Worm (Caenorhabditis elegans) whole organism, young adult: Measurements from ENCODE around the gene T06E6.1.

Experiments
- ama-1 ChIP-seq, 3 experiments: fragments of 150-350 bp in 1 of 3; sonication (generic microtip) in 2 of 3; optimal IDR thresholded peaks; 2 replicates each; lab custom pipeline; 2014 to 2018; ENCODE audit warnings: missing biosample characterization in 2 of 3, missing genetic modification characterization in 2 of 3, missing genetic modification reagents in 2 of 3
- fkh-3 ChIP-seq: sonication (generic microtip); optimal IDR thresholded peaks from 2 replicates; lab custom pipeline; 2016; ENCODE audit warnings: mild to moderate bottlenecking, missing genetic modification characterization, missing compliant biosample characterization
- lin-35 ChIP-seq, 3 experiments: fragments of 150-350 bp in 2 of 3; sonication (generic microtip) in 1 of 3; optimal IDR thresholded peaks; 2 replicates each; lab custom pipeline; 2014 to 2018; ENCODE audit warnings: missing biosample characterization in 3 of 3, missing genetic modification characterization in 3 of 3, missing genetic modification reagents in 3 of 3
- madf-3 ChIP-seq: fragments of 200-800 bp; sonication (Bioruptor generic); IDR thresholded peaks from 2 replicates; pipeline ENCODE4 v1.3.6; 2022; ENCODE audit warnings: missing genetic modification reagents, missing genetic modification characterization, missing compliant biosample characterization
- pha-4 ChIP-seq: fragments of 150-350 bp; sonication (generic microtip); optimal IDR thresholded peaks from 2 replicates; lab custom pipeline; 2014; ENCODE audit warnings: missing biosample characterization, missing genetic modification reagents, missing genetic modification characterization
- unc-130 ChIP-seq: sonication (generic microtip); optimal IDR thresholded peaks from 2 replicates; lab custom pipeline; 2016; ENCODE audit warnings: missing genetic modification reagents, missing genetic modification characterization, missing compliant biosample characterization
- unc-62 ChIP-seq: fragments of 150-350 bp; optimal IDR thresholded peaks from 2 replicates; lab custom pipeline; 2014; ENCODE audit warnings: missing biosample characterization, missing genetic modification reagents, missing genetic modification characterization
- ztf-22 ChIP-seq: fragments of 200-800 bp; sonication (Bioruptor generic); optimal IDR thresholded peaks from 2 replicates; lab custom pipeline; 2018; ENCODE audit warnings: mild to moderate bottlenecking, missing genetic modification characterization, moderate library complexity, missing compliant biosample characterization

DNA sequence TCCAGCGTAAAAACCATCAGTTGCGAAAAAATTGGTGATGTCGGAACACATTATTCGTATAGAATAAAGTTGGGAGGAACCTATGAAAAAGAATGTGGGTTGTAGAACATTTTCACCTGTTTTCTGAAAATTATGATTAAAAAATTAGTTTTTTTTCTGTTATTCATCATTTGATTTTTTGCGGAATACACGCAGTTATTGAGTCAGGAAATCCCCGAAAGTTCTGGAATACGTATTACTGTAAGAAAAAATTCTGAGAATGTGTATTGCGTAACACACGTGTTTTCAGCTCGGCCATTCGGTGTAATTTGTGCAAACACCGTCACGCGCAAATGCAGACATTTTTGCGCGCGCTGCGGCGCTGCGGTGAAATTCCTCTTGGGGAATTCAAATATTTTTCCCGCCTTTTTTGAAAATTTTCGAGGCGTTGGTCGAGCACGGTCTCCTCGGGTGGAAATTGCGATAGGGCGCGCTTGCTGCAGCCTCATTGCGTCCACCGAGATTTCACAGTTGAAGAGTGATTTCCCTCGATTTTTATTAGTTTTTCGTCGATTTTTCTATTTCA lies 5.9 kb downstream of the T06E6.1 start, which contains the start of gene srh-170:
- TF ChIP-seq ztf-22 (GFP tag; lab: Kevin White, UChicago) (no peak), lin-35 (GFP tag; optimal IDR thresholded peaks at IDR 0.05; lab: Kevin White, UChicago) (no peak), unc-130 (GFP tag; lab: Kevin White, UChicago) (no peak), madf-3 (GFP tag; lab: Robert Waterston, UW) (no peak), fkh-3 (tag; lab: Kevin White, UChicago) (no peak), pha-4 (tag; lab: Kevin White, UChicago) (no peak), unc-62 (no peak), ama-1 (optimal IDR thresholded peaks at IDR 0.05; lab: Kevin White, UChicago) (no peak), ama-1 (GFP tag; optimal IDR thresholded peaks at IDR 0.05; lab: Kevin White, UChicago) (no peak)
